Worm (Caenorhabditis elegans): ENCODE measurements around the gene str-207.

ce11 chrV:4933268-4933667 is 18.3 kb upstream of the str-207 start:
- no peak for TF ChIP-seq W03F9.2 (tag; optimal IDR thresholded peaks at IDR 0.05)
- no peak for TF ChIP-seq him-1 (tag; optimal IDR thresholded peaks at IDR 0.05)
- no peak for TF ChIP-seq dao-5 (tag; optimal IDR thresholded peaks at IDR 0.05)
